Worm (Caenorhabditis elegans) whole organism, L3 larva: ENCODE results near the gene dod-17.

Experiments used
- ZK546.5 ChIP-seq: sonication (generic microtip); optimal IDR thresholded peaks from 2 replicates; lab custom pipeline; 2017; ENCODE audit warnings: missing biosample characterization, missing genetic modification characterization
- lsy-12 ChIP-seq: sonication (generic microtip); optimal IDR thresholded peaks from 2 replicates; lab custom pipeline; 2016; ENCODE audit warnings: mild to moderate bottlenecking, missing genetic modification characterization, missing compliant biosample characterization
- nhr-23 ChIP-seq: fragments of 150-350 bp; optimal IDR thresholded peaks from 2 replicates; lab custom pipeline; 2014; ENCODE audit warnings: missing biosample characterization, missing genetic modification reagents, missing genetic modification characterization
- nhr-237 ChIP-seq: fragments of 150-350 bp; optimal IDR thresholded peaks from 2 replicates; lab custom pipeline; 2014; ENCODE audit warnings: missing biosample characterization, missing genetic modification characterization
- nhr-28 ChIP-seq: fragments of 150-350 bp; optimal IDR thresholded peaks from 2 replicates; lab custom pipeline; 2014; ENCODE audit warnings: missing biosample characterization, missing genetic modification characterization
- nhr-76 ChIP-seq: fragments of 150-350 bp; sonication (generic microtip); optimal IDR thresholded peaks from 5 replicates; lab custom pipeline; 2014; ENCODE audit warnings: missing biosample characterization, missing genetic modification characterization
- skn-1 ChIP-seq: fragments of 150-350 bp; optimal IDR thresholded peaks from 2 replicates; lab custom pipeline; 2014; ENCODE audit warnings: missing biosample characterization, missing genetic modification characterization
- snpc-4 ChIP-seq: fragments of 150-350 bp; optimal IDR thresholded peaks from 2 replicates; lab custom pipeline; 2014; ENCODE audit warnings: missing biosample characterization, missing genetic modification characterization
- unc-39 ChIP-seq: sonication (generic microtip); optimal IDR thresholded peaks from 4 replicates; lab custom pipeline; 2017; ENCODE audit warnings: missing biosample characterization, missing genetic modification characterization
- ztf-4 ChIP-seq: fragments of 150-350 bp; optimal IDR thresholded peaks from 2 replicates; lab custom pipeline; 2014; ENCODE audit warnings: missing biosample characterization, missing genetic modification characterization

ce11 chrIV:13008405-13009208 lies 32.5 kb downstream of the dod-17 start, which contains the start of gene mbk-2:
- no peak for TF ChIP-seq unc-39 (tag; lab: Kevin White, UChicago)
- no peak for TF ChIP-seq snpc-4 (tag; lab: Kevin White, UChicago)
- no peak for TF ChIP-seq nhr-76 (tag; lab: Kevin White, UChicago)
- no peak for TF ChIP-seq skn-1
- no peak for TF ChIP-seq nhr-23 (tag; lab: Kevin White, UChicago)
- no peak for TF ChIP-seq nhr-28 (tag; lab: Kevin White, UChicago)
- TF ChIP-seq ztf-4: no peak
- TF ChIP-seq lsy-12: no peak
- TF ChIP-seq nhr-237 (tag; lab: Kevin White, UChicago): no peak
- TF ChIP-seq ZK546.5 (tag; lab: Kevin White, UChicago): no peak
